Fruit fly (Drosophila melanogaster): Measurements from ENCODE around the gene CG1092.

dm6 chr3R:4233018-4233385 is 33.6 kb upstream of the CG1092 start, which contains the start of gene abs:
- TF ChIP-seq CG1620 (GFP tag; optimal IDR thresholded peaks at IDR 0.05) (no peak), Crg-1 (GFP tag; optimal IDR thresholded peaks at IDR 0.05) (no peak), CG7101 (tag; optimal IDR thresholded peaks at IDR 0.05) (no peak), CG7045 (GFP tag; optimal IDR thresholded peaks at IDR 0.05) (no peak), tj (GFP tag; optimal IDR thresholded peaks at IDR 0.05) (no peak), kay (GFP tag; ENCODE audit: borderline replicate concordance) (no peak), Clk (GFP tag; optimal IDR thresholded peaks at IDR 0.05) (no peak)
